Worm (Caenorhabditis elegans) whole organism, young adult: ENCODE data around the gene C07B5.6.

Source experiments
- F22D6.2 ChIP-seq: sonication (generic microtip); optimal IDR thresholded peaks from 2 replicates; lab custom pipeline; 2016; ENCODE audit warnings: mild to moderate bottlenecking, missing genetic modification characterization, missing compliant biosample characterization
- F39B2.1 ChIP-seq: fragments of 200-800 bp; sonication (Bioruptor generic); IDR thresholded peaks from 2 replicates; pipeline ENCODE4 v1.3.6; 2022; ENCODE audit warnings: missing genetic modification reagents, missing genetic modification characterization, missing compliant biosample characterization
- T26A5.8 ChIP-seq: sonication (generic microtip); optimal IDR thresholded peaks from 2 replicates; lab custom pipeline; 2016; ENCODE audit warnings: missing genetic modification characterization, missing compliant biosample characterization
- Y53F4B.3 ChIP-seq: fragments of 200-800 bp; sonication (Bioruptor generic); IDR thresholded peaks from 2 replicates; pipeline ENCODE4 v1.3.6; 2022; ENCODE audit warnings: missing genetic modification reagents, missing genetic modification characterization, missing compliant biosample characterization
- Y67H2A.10 ChIP-seq: fragments of 200-800 bp; sonication (Bioruptor generic); conservative IDR thresholded peaks from 2 replicates; pipeline ENCODE4 v1.3.6; 2022; ENCODE audit warnings: missing genetic modification reagents, missing genetic modification characterization, missing compliant biosample characterization
- ama-1 ChIP-seq, 3 experiments: fragments of 150-350 bp in 1 of 3; sonication (generic microtip) in 2 of 3; optimal IDR thresholded peaks; 2 replicates each; lab custom pipeline; 2014 to 2018; ENCODE audit warnings: missing biosample characterization in 2 of 3, missing genetic modification characterization in 2 of 3, missing genetic modification reagents in 2 of 3
- attf-6 ChIP-seq: fragments of 200-800 bp; sonication (Bioruptor generic); IDR thresholded peaks from 2 replicates; pipeline ENCODE4 v1.3.6; 2022; ENCODE audit warnings: missing genetic modification reagents, missing genetic modification characterization, missing compliant biosample characterization
- bed-1 ChIP-seq: fragments of 200-800 bp; sonication (Bioruptor generic); IDR thresholded peaks from 2 replicates; pipeline ENCODE4 v1.3.6; 2022; ENCODE audit warnings: missing genetic modification reagents, missing genetic modification characterization, missing compliant biosample characterization
- cebp-1 ChIP-seq, 2 experiments: fragments of 200-800 bp in 1 of 2; sonication (Bioruptor generic) in 1 of 2; sonication (generic microtip) in 1 of 2; IDR thresholded peaks in 1 of 2; optimal IDR thresholded peaks in 1 of 2; 2 replicates each; pipeline versions ENCODE4 v1.3.6 to Lab custom; 2017 to 2022; ENCODE audit warnings: missing compliant biosample characterization in 2 of 2, missing genetic modification characterization in 2 of 2, mild to moderate bottlenecking in 1 of 2, missing genetic modification reagents in 1 of 2, moderate library complexity in 1 of 2
- ceh-58 ChIP-seq: fragments of 200-800 bp; sonication (Bioruptor generic); IDR thresholded peaks from 2 replicates; pipeline ENCODE4 v1.3.6; 2022; ENCODE audit warnings: missing genetic modification characterization, missing compliant biosample characterization
- die-1 ChIP-seq: sonication (generic microtip); optimal IDR thresholded peaks from 2 replicates; lab custom pipeline; 2016; ENCODE audit warnings: missing genotype, mild to moderate bottlenecking, missing genetic modification characterization, missing compliant biosample characterization
- madf-10 ChIP-seq: sonication (generic microtip); optimal IDR thresholded peaks from 2 replicates; lab custom pipeline; 2016; ENCODE audit warnings: mild to moderate bottlenecking, missing genetic modification characterization, missing compliant biosample characterization
- nfya-2 ChIP-seq: fragments of 200-800 bp; sonication (Bioruptor generic); IDR thresholded peaks from 2 replicates; pipeline ENCODE4 v1.3.6; 2022; ENCODE audit warnings: missing genetic modification reagents, missing genetic modification characterization, missing compliant biosample characterization
- nhr-80 ChIP-seq: sonication (generic microtip); optimal IDR thresholded peaks from 2 replicates; lab custom pipeline; 2016; ENCODE audit warnings: missing genetic modification characterization, missing compliant biosample characterization
- somi-1 ChIP-seq: fragments of 200-800 bp; sonication (Bioruptor generic); optimal IDR thresholded peaks from 2 replicates; lab custom pipeline; 2018; ENCODE audit warnings: mild to moderate bottlenecking, missing genetic modification characterization, missing compliant biosample characterization
- unc-130 ChIP-seq: sonication (generic microtip); optimal IDR thresholded peaks from 2 replicates; lab custom pipeline; 2016; ENCODE audit warnings: missing genetic modification reagents, missing genetic modification characterization, missing compliant biosample characterization
- zfh-2 ChIP-seq: fragments of 200-800 bp; sonication (Bioruptor generic); conservative IDR thresholded peaks from 2 replicates; pipeline ENCODE4 v1.3.6; 2022; ENCODE audit warnings: missing genetic modification reagents, missing genetic modification characterization, missing compliant biosample characterization
- ztf-3 ChIP-seq: fragments of 200-800 bp; sonication (Bioruptor generic); optimal IDR thresholded peaks from 2 replicates; lab custom pipeline; 2018; ENCODE audit warnings: mild to moderate bottlenecking, missing genetic modification characterization, missing compliant biosample characterization

C07B5.6 gene

DNA sequence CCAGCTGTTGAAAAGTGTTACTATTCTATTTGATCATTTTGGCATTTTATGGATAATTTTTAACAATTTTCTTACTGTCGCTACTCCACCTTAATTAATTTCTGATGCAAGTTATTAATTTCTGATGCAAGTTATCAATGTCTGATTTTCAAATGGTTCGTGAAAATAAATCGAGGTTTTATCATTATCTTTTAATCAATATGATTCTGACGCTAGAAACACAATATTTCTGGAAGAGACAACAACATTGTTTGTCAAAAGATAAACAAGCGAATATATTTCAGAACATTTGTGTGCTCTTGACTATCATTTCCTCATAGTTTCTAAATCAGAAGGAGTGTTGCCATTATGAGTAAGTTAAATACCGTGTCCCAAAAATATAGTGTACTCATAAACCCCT lies 47.6 kb downstream of the C07B5.6 start, which contains the start of gene F49E2.2:
Gene F49E2.2 (plus strand): TSS at position 301 of the 400 bp plus-strand sequence.
- TF ChIP-seq ceh-58 (GFP tag; lab: Robert Waterston, UW): no peak
- no peak for TF ChIP-seq madf-10
- TF ChIP-seq Y67H2A.10: no peak
- TF ChIP-seq die-1 (tag; lab: Kevin White, UChicago): no peak
- no peak for TF ChIP-seq T26A5.8 (tag; lab: Kevin White, UChicago)
- TF ChIP-seq F39B2.1 (GFP tag; lab: Robert Waterston, UW): no peak
- TF ChIP-seq attf-6 (GFP tag; lab: Robert Waterston, UW): no peak
- TF ChIP-seq ztf-3: no peak
- no peak for TF ChIP-seq somi-1 (GFP tag; lab: Kevin White, UChicago)
- no peak for TF ChIP-seq unc-130 (GFP tag; lab: Kevin White, UChicago)
- TF ChIP-seq ama-1 (optimal IDR thresholded peaks at IDR 0.05; lab: Kevin White, UChicago): no peak
- no peak for TF ChIP-seq ama-1 (GFP tag; optimal IDR thresholded peaks at IDR 0.05; lab: Kevin White, UChicago)
- TF ChIP-seq cebp-1 (GFP tag; IDR thresholded peaks at IDR 0.05; lab: Robert Waterston, UW): no peak
- no peak for TF ChIP-seq cebp-1 (tag; optimal IDR thresholded peaks at IDR 0.05; lab: Kevin White, UChicago)
- TF ChIP-seq nfya-2 (GFP tag; lab: Robert Waterston, UW): no peak
- TF ChIP-seq Y53F4B.3 (GFP tag; lab: Robert Waterston, UW): no peak
- no peak for TF ChIP-seq zfh-2 (GFP tag; lab: Robert Waterston, UW)

DNA sequence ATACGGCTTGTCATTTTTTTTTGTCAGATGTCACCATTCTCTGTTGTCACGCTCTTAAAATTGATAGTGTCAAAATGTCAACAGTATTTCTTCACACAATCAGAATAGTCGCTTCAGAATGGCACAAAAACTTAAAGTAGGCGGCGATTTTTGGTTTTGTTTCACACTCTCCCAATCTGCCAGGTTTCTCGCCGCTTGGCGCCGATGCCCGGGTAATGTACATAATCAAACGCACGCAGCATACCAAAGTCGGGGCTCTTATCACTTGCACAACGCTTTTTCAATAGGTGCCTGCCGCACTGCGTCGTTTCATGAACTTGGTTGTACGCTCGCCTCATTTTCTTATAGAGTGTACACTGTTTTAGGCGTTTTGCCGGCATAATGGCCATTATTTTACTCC lies 49.8 kb downstream of the C07B5.6 start:
- TF ChIP-seq F22D6.2 (tag; lab: Kevin White, UChicago): no peak
- no peak for TF ChIP-seq bed-1 (GFP tag; lab: Robert Waterston, UW)
- TF ChIP-seq nhr-80 (tag; lab: Kevin White, UChicago): peak; percentile 91
